1 worm cellular context compared by ENCODE assay signal in the genomic region with DNA sequence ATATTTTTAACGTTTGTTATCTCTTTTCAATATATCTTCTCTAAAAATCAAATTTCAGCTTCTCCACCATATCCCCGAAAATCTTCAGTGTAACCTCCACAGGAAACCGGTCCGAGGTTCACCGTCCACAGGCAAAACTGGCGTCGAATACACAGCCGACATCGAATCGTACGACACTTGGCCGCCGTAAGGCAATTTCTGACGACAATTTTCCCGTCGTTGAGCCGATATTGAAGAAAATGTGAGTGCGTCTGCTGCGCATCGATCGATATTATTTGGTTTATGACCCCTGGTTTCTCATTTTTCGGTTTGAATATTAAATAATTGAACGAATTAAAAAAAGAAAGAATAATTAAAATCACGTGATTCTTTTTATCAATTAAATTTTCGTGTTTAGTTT.
A peak's percentile ranks its signal among the peaks of the same experiment; 100 is the strongest.
TF ChIP-seq lines count a peak whose summit lies in the region.

A gene (plus strand): TSS at position 59 of the 400 bp plus-strand sequence.

TF ChIP-seq in whole organism, L1 larva, 84 proteins besides CTCF, POLR2A, EP300 and RAD21 (continued from another document):
- no peak for TF ChIP-seq aha-1 (tag; optimal IDR thresholded peaks at IDR 0.05; lab: Kevin White, UChicago)
- no peak for TF ChIP-seq pqm-1 (tag; optimal IDR thresholded peaks at IDR 0.05; lab: Kevin White, UChicago)
- no peak for TF ChIP-seq nhr-85 (tag; lab: Kevin White, UChicago)
- TF ChIP-seq nhr-11 (tag; optimal IDR thresholded peaks at IDR 0.05; lab: Kevin White, UChicago) = no peak
- peak; percentile 38 for TF ChIP-seq snu-23 (GFP tag; optimal IDR thresholded peaks at IDR 0.05; lab: Kevin White, UChicago)
